Worm (Caenorhabditis elegans) whole organism, L4 larva: ENCODE data around the gene C18H7.4.

Experiments used
- R02D3.7 ChIP-seq: fragments of 150-350 bp; sonication (generic microtip); optimal IDR thresholded peaks from 3 replicates; lab custom pipeline; 2014; ENCODE audit warnings: missing biosample characterization, missing genetic modification characterization
- Y5F2A.4 ChIP-seq: fragments of 200-800 bp; sonication (Bioruptor generic); optimal IDR thresholded peaks from 2 replicates; lab custom pipeline; 2018; ENCODE audit warnings: mild to moderate bottlenecking, missing genetic modification characterization, missing compliant biosample characterization
- Y75B8A.6 ChIP-seq: fragments of 200-800 bp; sonication (Bioruptor generic); IDR thresholded peaks from 2 replicates; pipeline ENCODE4 v1.3.6; 2022; ENCODE audit warnings: missing genetic modification reagents, missing genetic modification characterization, missing compliant biosample characterization
- aha-1 ChIP-seq: fragments of 150-350 bp; peaks from one replicate; lab custom pipeline; 2014; ENCODE audit warnings: missing biosample characterization, missing genetic modification characterization
- arid-1 ChIP-seq: fragments of 200-800 bp; sonication (Bioruptor generic); conservative IDR thresholded peaks from 2 replicates; pipeline ENCODE4 v1.3.6; 2022; ENCODE audit warnings: missing genetic modification reagents, missing genetic modification characterization, missing compliant biosample characterization
- attf-4 ChIP-seq: sonication (generic microtip); optimal IDR thresholded peaks from 3 replicates; lab custom pipeline; 2017; ENCODE audit warnings: missing biosample characterization, missing genetic modification characterization
- ceh-82 ChIP-seq: sonication (generic microtip); optimal IDR thresholded peaks from 2 replicates; lab custom pipeline; 2017; ENCODE audit warnings: missing biosample characterization, missing genetic modification characterization
- ces-1 ChIP-seq: fragments of 150-350 bp; sonication (generic microtip); optimal IDR thresholded peaks from 4 replicates; lab custom pipeline; 2014; ENCODE audit warnings: missing biosample characterization, missing genetic modification reagents, missing genetic modification characterization
- daf-16 ChIP-seq, 3 experiments: sonication (generic microtip); optimal IDR thresholded peaks; 2 replicates each; lab custom pipeline; 2016 to 2017; ENCODE audit warnings: missing genetic modification characterization in 3 of 3, missing genetic modification reagents in 3 of 3, mild to moderate bottlenecking in 2 of 3, missing compliant biosample characterization in 2 of 3, missing biosample characterization in 1 of 3, moderate library complexity in 1 of 3
- daf-19 ChIP-seq: fragments of 200-800 bp; sonication (Bioruptor generic); conservative IDR thresholded peaks from 2 replicates; pipeline ENCODE4 v1.3.6; 2022; ENCODE audit warnings: missing genetic modification characterization, missing compliant biosample characterization
- dmd-6 ChIP-seq: fragments of 200-800 bp; sonication (Bioruptor generic); IDR thresholded peaks from 2 replicates; pipeline ENCODE4 v1.3.6; 2022; ENCODE audit warnings: missing genetic modification reagents, missing genetic modification characterization, missing compliant biosample characterization
- dve-1 ChIP-seq: sonication (generic microtip); optimal IDR thresholded peaks from 2 replicates; lab custom pipeline; 2017; ENCODE audit warnings: antibody characterized with exemption, mild to moderate bottlenecking, missing genetic modification characterization, missing compliant biosample characterization; ENCODE audit not compliant: insufficient read depth
- egl-43 ChIP-seq: fragments of 200-800 bp; sonication (Bioruptor generic); IDR thresholded peaks from 2 replicates; pipeline ENCODE4 v1.3.6; 2022; ENCODE audit warnings: missing genetic modification reagents, missing genetic modification characterization, missing compliant biosample characterization
- hlh-11 ChIP-seq: fragments of 200-800 bp; sonication (Bioruptor generic); optimal IDR thresholded peaks from 2 replicates; lab custom pipeline; 2018; ENCODE audit warnings: mild to moderate bottlenecking, missing genetic modification characterization, missing compliant biosample characterization
- hlh-30 ChIP-seq: sonication (generic microtip); optimal IDR thresholded peaks from 2 replicates; lab custom pipeline; 2017; ENCODE audit warnings: antibody characterized with exemption, mild to moderate bottlenecking, missing genetic modification characterization, missing compliant biosample characterization; ENCODE audit not compliant: insufficient read depth
- hmg-1.1 ChIP-seq: fragments of 200-800 bp; sonication (Bioruptor generic); IDR thresholded peaks from 2 replicates; pipeline ENCODE4 v1.3.6; 2022; ENCODE audit warnings: missing genetic modification reagents, missing genetic modification characterization, missing compliant biosample characterization
- lim-7 ChIP-seq: fragments of 200-800 bp; sonication (Bioruptor generic); IDR thresholded peaks from 2 replicates; pipeline ENCODE4 v1.3.6; 2022; ENCODE audit warnings: missing genetic modification characterization, missing compliant biosample characterization
- lin-1 ChIP-seq: fragments of 200-800 bp; sonication (Bioruptor generic); IDR thresholded peaks from 2 replicates; pipeline ENCODE4 v1.3.6; 2022; ENCODE audit warnings: missing genetic modification reagents, missing genetic modification characterization, missing compliant biosample characterization
- lin-29 ChIP-seq: fragments of 200-800 bp; sonication (Bioruptor generic); IDR thresholded peaks from 2 replicates; pipeline ENCODE4 v1.3.6; 2022; ENCODE audit warnings: missing genetic modification reagents, missing genetic modification characterization, missing compliant biosample characterization
- lin-38 ChIP-seq: fragments of 200-800 bp; sonication (Bioruptor generic); IDR thresholded peaks from 2 replicates; pipeline ENCODE4 v1.3.6; 2022; ENCODE audit warnings: missing genetic modification reagents, missing genetic modification characterization, missing compliant biosample characterization
- lir-3 ChIP-seq: sonication (generic microtip); optimal IDR thresholded peaks from 2 replicates; lab custom pipeline; 2016; ENCODE audit warnings: mild to moderate bottlenecking, missing genetic modification characterization, missing compliant biosample characterization
- lsy-2 ChIP-seq, 2 experiments: fragments of 150-350 bp in 1 of 2; sonication (generic microtip) in 1 of 2; optimal IDR thresholded peaks; 2 replicates each; lab custom pipeline; 2014 to 2017; ENCODE audit warnings: missing biosample characterization in 2 of 2, missing genetic modification characterization in 2 of 2
- mdt-29 ChIP-seq: fragments of 200-800 bp; sonication (Bioruptor generic); IDR thresholded peaks from 2 replicates; pipeline ENCODE4 v1.3.6; 2022; ENCODE audit warnings: missing genetic modification reagents, missing genetic modification characterization, missing compliant biosample characterization
- mep-1 ChIP-seq: fragments of 150-350 bp; sonication (generic microtip); optimal IDR thresholded peaks from 3 replicates; lab custom pipeline; 2014; ENCODE audit warnings: missing biosample characterization, missing genetic modification characterization
- mxl-3 ChIP-seq: fragments of 200-800 bp; sonication (Bioruptor generic); optimal IDR thresholded peaks from 2 replicates; lab custom pipeline; 2018; ENCODE audit warnings: mild to moderate bottlenecking, missing genetic modification characterization, missing compliant biosample characterization
- nhr-102 ChIP-seq: sonication (generic microtip); optimal IDR thresholded peaks from 2 replicates; lab custom pipeline; 2016; ENCODE audit warnings: mild to moderate bottlenecking, missing genetic modification characterization, moderate library complexity, missing compliant biosample characterization
- nhr-111 ChIP-seq: fragments of 200-800 bp; sonication (Bioruptor generic); optimal IDR thresholded peaks from 2 replicates; lab custom pipeline; 2018; ENCODE audit warnings: mild to moderate bottlenecking, missing genetic modification characterization, missing compliant biosample characterization
- nhr-28 ChIP-seq: fragments of 150-350 bp; optimal IDR thresholded peaks from 2 replicates; lab custom pipeline; 2014; ENCODE audit warnings: missing biosample characterization, missing genetic modification characterization
- nhr-76 ChIP-seq: fragments of 150-350 bp; optimal IDR thresholded peaks from 2 replicates; lab custom pipeline; 2014; ENCODE audit warnings: missing biosample characterization, missing genetic modification characterization
- php-3 ChIP-seq: fragments of 200-800 bp; sonication (Bioruptor generic); IDR thresholded peaks from 2 replicates; pipeline ENCODE4 v1.3.6; 2022; ENCODE audit warnings: missing genetic modification reagents, missing genetic modification characterization, missing compliant biosample characterization
- rbr-2 ChIP-seq: sonication (generic microtip); optimal IDR thresholded peaks from 2 replicates; lab custom pipeline; 2016; ENCODE audit warnings: missing genotype, missing genetic modification characterization, missing compliant biosample characterization
- sdz-12 ChIP-seq: fragments of 200-800 bp; sonication (Bioruptor generic); optimal IDR thresholded peaks from 2 replicates; lab custom pipeline; 2018; ENCODE audit warnings: mild to moderate bottlenecking, missing genetic modification characterization, missing compliant biosample characterization
- skn-1 ChIP-seq: fragments of 150-350 bp; optimal IDR thresholded peaks from 2 replicates; lab custom pipeline; 2014; ENCODE audit warnings: missing biosample characterization, missing genetic modification characterization
- spr-3 ChIP-seq: fragments of 200-800 bp; sonication (Bioruptor generic); optimal IDR thresholded peaks from 2 replicates; lab custom pipeline; 2018; ENCODE audit warnings: mild to moderate bottlenecking, missing genetic modification characterization, missing compliant biosample characterization
- tra-1 ChIP-seq: fragments of 200-800 bp; sonication (Bioruptor generic); IDR thresholded peaks from 2 replicates; pipeline ENCODE4 v1.3.6; 2022; ENCODE audit warnings: missing genetic modification reagents, missing genetic modification characterization, missing compliant biosample characterization
- unc-62 ChIP-seq, 3 experiments: fragments of 150-350 bp in 1 of 3; sonication (generic microtip); optimal IDR thresholded peaks in 2 of 3; peaks in 1 of 3; 1 replicate in 1 of 3; 2 replicates in 2 of 3; lab custom pipeline; 2014 to 2017; ENCODE audit warnings: missing biosample characterization in 3 of 3, missing genetic modification characterization in 3 of 3, missing genetic modification reagents in 3 of 3, missing genotype in 1 of 3
- zag-1 ChIP-seq: fragments of 150-350 bp; optimal IDR thresholded peaks from 2 replicates; lab custom pipeline; 2014; ENCODE audit warnings: missing biosample characterization, missing genetic modification characterization
- zfp-2 ChIP-seq: sonication (generic microtip); optimal IDR thresholded peaks from 2 replicates; lab custom pipeline; 2016; ENCODE audit warnings: mild to moderate bottlenecking, missing genetic modification characterization, missing compliant biosample characterization
- zfp-3 ChIP-seq: fragments of 200-800 bp; sonication (Bioruptor generic); conservative IDR thresholded peaks from 2 replicates; pipeline ENCODE4 v1.3.6; 2022; ENCODE audit warnings: missing genetic modification reagents, missing genetic modification characterization, missing compliant biosample characterization
- ztf-11 ChIP-seq: fragments of 150-350 bp; optimal IDR thresholded peaks from 2 replicates; lab custom pipeline; 2014; ENCODE audit warnings: missing biosample characterization, missing genetic modification characterization

C18H7.4 gene

ce11 chrIV:623876-624275, 30.7 kb downstream of the C18H7.4 start:
- TF ChIP-seq spr-3 (GFP tag; lab: Kevin White, UChicago) (no peak), rbr-2 (tag; lab: Kevin White, UChicago) (no peak), php-3 (no peak), mdt-29 (GFP tag; lab: Robert Waterston, UW) (no peak), R02D3.7 (no peak), unc-62 (GFP tag; optimal IDR thresholded peaks at IDR 0.05 in 1 of 2; lab: Kevin White, UChicago) (peak in 1 of 2 experiments; percentile 67), unc-62 (tag; optimal IDR thresholded peaks at IDR 0.05; lab: Kevin White, UChicago) (no peak), daf-16 (GFP tag; optimal IDR thresholded peaks at IDR 0.05; lab: Kevin White, UChicago) (no peak), daf-16 (tag; optimal IDR thresholded peaks at IDR 0.05; lab: Kevin White, UChicago) (no peak), lin-1 (GFP tag; lab: Robert Waterston, UW) (no peak), mep-1 (tag; lab: Kevin White, UChicago) (no peak), zfp-2 (no peak), lim-7 (peak; percentile 19; the same call in 1 of the 2 replicates), egl-43 (GFP tag; lab: Robert Waterston, UW) (no peak)

ce11 chrIV:625947-626548, 32.9 kb downstream of the C18H7.4 start:
- TF ChIP-seq dmd-6 (GFP tag; lab: Robert Waterston, UW) = peak; percentile 83
- peak; percentile 44 for TF ChIP-seq hlh-11 (tag; lab: Kevin White, UChicago)
- peak; percentile 39 for TF ChIP-seq dve-1 (tag; lab: Kevin White, UChicago)
- 0 out of 2 replicates have a peak, but pooled peaks have one; percentile 22 for TF ChIP-seq tra-1
- TF ChIP-seq zfp-3 (GFP tag; lab: Robert Waterston, UW) = no peak
- TF ChIP-seq daf-16 (GFP tag; optimal IDR thresholded peaks at IDR 0.05; lab: Kevin White, UChicago) = peak in 1 of 2 experiments; percentile 36
- peak; percentile 43 for TF ChIP-seq daf-16 (tag; optimal IDR thresholded peaks at IDR 0.05; lab: Kevin White, UChicago)
- TF ChIP-seq nhr-76 (tag; lab: Kevin White, UChicago) = peak; percentile 91
- peak in 1 of 2 experiments; percentile 93 for TF ChIP-seq unc-62 (GFP tag; optimal IDR thresholded peaks at IDR 0.05 in 1 of 2; lab: Kevin White, UChicago)
- no peak for TF ChIP-seq unc-62 (tag; optimal IDR thresholded peaks at IDR 0.05; lab: Kevin White, UChicago)
- TF ChIP-seq lin-38 (GFP tag; lab: Robert Waterston, UW) = no peak
- TF ChIP-seq nhr-28 (tag; lab: Kevin White, UChicago) = peak; percentile 43

- TF ChIP-seq nhr-111 (GFP tag; lab: Kevin White, UChicago) (no peak), Y5F2A.4 (GFP tag; lab: Kevin White, UChicago) (no peak), mep-1 (tag; lab: Kevin White, UChicago) (no peak), lin-38 (GFP tag; lab: Robert Waterston, UW) (no peak), nhr-102 (tag; lab: Kevin White, UChicago) (no peak), skn-1 (tag; lab: Kevin White, UChicago) (no peak), lsy-2 (tag; optimal IDR thresholded peaks at IDR 0.05; lab: Kevin White, UChicago) (no peak), lin-29 (GFP tag; lab: Robert Waterston, UW) (no peak), mxl-3 (GFP tag; lab: Kevin White, UChicago) (no peak), arid-1 (no peak), ces-1 (no peak), daf-19 (GFP tag; lab: Robert Waterston, UW) (no peak), dmd-6 (GFP tag; lab: Robert Waterston, UW) (no peak), zag-1 (no peak), attf-4 (tag; lab: Kevin White, UChicago) (no peak)
Measured at ce11 chrIV:627237-627636, 34.1 kb downstream of the C18H7.4 start, which contains the start of gene nhr-76. nhr-76 (plus strand) TSS chrIV:627537.

- TF ChIP-seq ztf-11 (no peak), ceh-82 (tag; lab: Kevin White, UChicago) (no peak), hmg-1.1 (no peak), Y75B8A.6 (GFP tag; lab: Robert Waterston, UW) (no peak), aha-1 (peak; percentile 95), lir-3 (tag; lab: Kevin White, UChicago) (no peak), sdz-12 (no peak), unc-62 (GFP tag; optimal IDR thresholded peaks at IDR 0.05 in 1 of 2; lab: Kevin White, UChicago) (peak in 1 of 2 experiments; percentile 46), unc-62 (tag; optimal IDR thresholded peaks at IDR 0.05; lab: Kevin White, UChicago) (no peak), hlh-30 (tag; lab: Kevin White, UChicago) (no peak)
Measured at ce11 chrIV:630598-630997, 37.5 kb downstream of the C18H7.4 start.
